Fruit fly (Drosophila melanogaster): ENCODE results near the gene mTerf5.

The mTerf5 gene

DNA sequence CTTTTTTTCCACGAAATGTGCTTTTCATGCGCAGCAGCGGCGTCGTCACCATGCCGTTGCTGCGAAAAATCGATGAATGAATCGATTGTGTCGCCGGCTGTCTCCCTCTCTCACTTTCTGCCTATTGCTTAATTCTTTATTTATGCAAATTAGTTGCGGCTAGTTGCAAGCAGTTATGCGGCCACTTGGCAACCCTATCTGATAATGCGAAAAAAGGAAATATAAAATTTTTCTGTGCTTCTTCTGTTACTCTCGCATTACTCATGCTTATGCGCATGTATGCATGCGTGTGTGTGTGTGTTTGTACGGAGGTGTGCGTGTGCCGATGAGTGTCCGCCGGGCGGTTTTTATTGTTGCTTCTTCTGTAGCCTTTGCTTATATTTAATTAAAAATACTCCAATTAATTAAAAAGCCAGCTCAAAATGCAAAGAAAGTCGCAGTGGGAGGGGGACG lies 20.3 kb upstream of the mTerf5 start:
- TF ChIP-seq CG16779 (GFP tag; IDR thresholded peaks at IDR 0.05) (no peak), cas (GFP tag; IDR thresholded peaks at IDR 0.05) (no peak), CG14667 (GFP tag; IDR thresholded peaks at IDR 0.05) (no peak), PHDP (tag; optimal IDR thresholded peaks at IDR 0.05) (no peak), kah (GFP tag; optimal IDR thresholded peaks at IDR 0.05) (no peak), btn (GFP tag; optimal IDR thresholded peaks at IDR 0.05) (no peak), lab (GFP tag; optimal IDR thresholded peaks at IDR 0.05) (peak; percentile 59), Hmx (GFP tag; optimal IDR thresholded peaks at IDR 0.05) (no peak), fd3F (GFP tag; optimal IDR thresholded peaks at IDR 0.05) (no peak), toy (GFP tag; IDR thresholded peaks at IDR 0.05) (no peak), dpn (GFP tag; optimal IDR thresholded peaks at IDR 0.05) (no peak), CG33213 (GFP tag; optimal IDR thresholded peaks at IDR 0.05) (peak; percentile 10), inv (GFP tag; IDR thresholded peaks at IDR 0.05; ENCODE audit: partially characterized antibody) (no peak), HmgZ (tag; optimal IDR thresholded peaks at IDR 0.05) (no peak), wor (GFP tag; IDR thresholded peaks at IDR 0.05) (no peak), nau (GFP tag; optimal IDR thresholded peaks at IDR 0.05) (no peak), row (GFP tag; IDR thresholded peaks at IDR 0.05) (peak; percentile 5; the same call in 1 of the 3 replicates), CG13424 (tag; optimal IDR thresholded peaks at IDR 0.05) (no peak), Dll (GFP tag; IDR thresholded peaks at IDR 0.05; ENCODE audit: partially characterized antibody) (no peak), tup (GFP tag; optimal IDR thresholded peaks at IDR 0.05) (peak; percentile 1), CG9437 (GFP tag; optimal IDR thresholded peaks at IDR 0.05) (no peak), CG2678 (tag; optimal IDR thresholded peaks at IDR 0.05) (no peak), CG12659 (GFP tag; optimal IDR thresholded peaks at IDR 0.05) (peak; percentile 40), br (optimal IDR thresholded peaks at IDR 0.05) (no peak), CG9932 (GFP tag; IDR thresholded peaks at IDR 0.05) (0 out of 2 replicates have a peak, but pooled peaks have one; percentile 6), HLH54F (GFP tag; optimal IDR thresholded peaks at IDR 0.05) (no peak), sens-2 (GFP tag; IDR thresholded peaks at IDR 0.05) (no peak), CG17802 (tag; optimal IDR thresholded peaks at IDR 0.05) (no peak), CTCF (GFP tag; optimal IDR thresholded peaks at IDR 0.05) (no peak), gsb-n (tag; optimal IDR thresholded peaks at IDR 0.05) (no peak), Oaz (GFP tag; IDR thresholded peaks at IDR 0.05) (no peak), CG14710 (tag; optimal IDR thresholded peaks at IDR 0.05) (no peak), Abd-B (GFP tag; optimal IDR thresholded peaks at IDR 0.05) (no peak), CoRest (tag; optimal IDR thresholded peaks at IDR 0.05) (no peak), Pdp1 (GFP tag; optimal IDR thresholded peaks at IDR 0.05) (peak in 1 of 2 experiments; percentile 15), lmd (GFP tag; IDR thresholded peaks at IDR 0.05) (0 out of 2 replicates have a peak, but pooled peaks have one; percentile 8), CG13894 (tag; optimal IDR thresholded peaks at IDR 0.05) (no peak), ems (GFP tag; optimal IDR thresholded peaks at IDR 0.05) (peak; percentile 39), pfk (GFP tag; optimal IDR thresholded peaks at IDR 0.05) (peak; percentile 2), CG15514 (GFP tag; optimal IDR thresholded peaks at IDR 0.05) (peak; percentile 41), Bteb2 (GFP tag; optimal IDR thresholded peaks at IDR 0.05) (no peak), Fer1 (GFP tag; optimal IDR thresholded peaks at IDR 0.05) (peak; percentile 20), dm (GFP tag; optimal IDR thresholded peaks at IDR 0.05) (no peak), CG2120 (GFP tag; optimal IDR thresholded peaks at IDR 0.05) (peak; percentile 2), chn (GFP tag; optimal IDR thresholded peaks at IDR 0.05) (no peak), CG4282 (GFP tag; optimal IDR thresholded peaks at IDR 0.05) (peak; percentile 21), CG14014 (GFP tag; IDR thresholded peaks at IDR 0.05) (0 out of 2 replicates have a peak, but pooled peaks have one; percentile 25), CG16863 (GFP tag; optimal IDR thresholded peaks at IDR 0.05) (no peak), B-H2 (GFP tag; optimal IDR thresholded peaks at IDR 0.05) (peak; percentile 51), chm (GFP tag; IDR thresholded peaks at IDR 0.05) (peak; percentile 7; the same call in 1 of the 2 replicates), cato (GFP tag; optimal IDR thresholded peaks at IDR 0.05; ENCODE audit: borderline replicate concordance) (no peak)
